Fruit fly (Drosophila melanogaster): ENCODE data around the gene sov.

The sov gene

dm6 chrX:6756175-6756718, at the start of gene sov:
sov (plus strand) TSS chrX:6756322.
- TF ChIP-seq CG8632 (GFP tag; optimal IDR thresholded peaks at IDR 0.05) (no peak), Blimp-1 (GFP tag; optimal IDR thresholded peaks at IDR 0.05) (no peak), esn (GFP tag; optimal IDR thresholded peaks at IDR 0.05) (no peak), svp (GFP tag) (peak; percentile 38), CG4318 (GFP tag; optimal IDR thresholded peaks at IDR 0.05) (no peak), Eip78C (GFP tag) (peak; percentile 59), fkh (GFP tag; optimal IDR thresholded peaks at IDR 0.05) (peak; percentile 79), OdsH (GFP tag; optimal IDR thresholded peaks at IDR 0.05) (no peak)

dm6 chrX:6706570-6707306, 49.4 kb upstream of the sov start:
- TF ChIP-seq CG15336 (GFP tag; IDR thresholded peaks at IDR 0.05): peak; percentile 43; the same call in 1 of the 2 replicates
- no peak for TF ChIP-seq vri (GFP tag; optimal IDR thresholded peaks at IDR 0.05)
- no peak for TF ChIP-seq CG6163 (GFP tag; IDR thresholded peaks at IDR 0.05)
- no peak for TF ChIP-seq Blimp-1 (GFP tag; optimal IDR thresholded peaks at IDR 0.05)
- no peak for TF ChIP-seq CG10631 (GFP tag; optimal IDR thresholded peaks at IDR 0.05)
- no peak for TF ChIP-seq pdm3 (GFP tag; optimal IDR thresholded peaks at IDR 0.05)
- no peak for TF ChIP-seq fd85E (GFP tag; optimal IDR thresholded peaks at IDR 0.05)
- TF ChIP-seq Ets21C (GFP tag; optimal IDR thresholded peaks at IDR 0.05): no peak
- TF ChIP-seq ss (GFP tag; optimal IDR thresholded peaks at IDR 0.05): peak in 1 of 2 experiments; percentile 11
- TF ChIP-seq net (GFP tag; optimal IDR thresholded peaks at IDR 0.05): no peak
- TF ChIP-seq fd59A (GFP tag; optimal IDR thresholded peaks at IDR 0.05): no peak
- TF ChIP-seq spab (GFP tag; optimal IDR thresholded peaks at IDR 0.05): no peak
- no peak for TF ChIP-seq svp (GFP tag)
- TF ChIP-seq CG6276 (GFP tag; optimal IDR thresholded peaks at IDR 0.05): no peak
- no peak for TF ChIP-seq CG3919 (GFP tag; optimal IDR thresholded peaks at IDR 0.05)
- no peak for TF ChIP-seq CG10669 (GFP tag; optimal IDR thresholded peaks at IDR 0.05)
- no peak for TF ChIP-seq CG31627 (GFP tag; optimal IDR thresholded peaks at IDR 0.05)
- TF ChIP-seq CG34406 (GFP tag; optimal IDR thresholded peaks at IDR 0.05): no peak
- TF ChIP-seq CG32006 (GFP tag; optimal IDR thresholded peaks at IDR 0.05): no peak
- TF ChIP-seq eg (GFP tag; IDR thresholded peaks at IDR 0.05): 0 out of 3 replicates have a peak, but pooled peaks have one; percentile 8
- no peak for TF ChIP-seq CG3032 (tag; optimal IDR thresholded peaks at IDR 0.05)
- no peak for TF ChIP-seq Smox (GFP tag; optimal IDR thresholded peaks at IDR 0.05)
- no peak for TF ChIP-seq Sox15 (GFP tag; optimal IDR thresholded peaks at IDR 0.05)
- no peak for TF ChIP-seq lz (GFP tag; optimal IDR thresholded peaks at IDR 0.05)
- TF ChIP-seq fkh (GFP tag; optimal IDR thresholded peaks at IDR 0.05): peak; percentile 87
- no peak for TF ChIP-seq Eip78C (GFP tag)
- TF ChIP-seq CG16779 (tag; optimal IDR thresholded peaks at IDR 0.05): no peak

- TF ChIP-seq net (GFP tag; optimal IDR thresholded peaks at IDR 0.05): no peak
- no peak for TF ChIP-seq CG10631 (GFP tag; optimal IDR thresholded peaks at IDR 0.05)
- TF ChIP-seq Eip93F (GFP tag; optimal IDR thresholded peaks at IDR 0.05): no peak
- TF ChIP-seq CG9139 (GFP tag; optimal IDR thresholded peaks at IDR 0.05): peak; percentile 66
- no peak for TF ChIP-seq Sox14 (GFP tag; optimal IDR thresholded peaks at IDR 0.05)
- peak; percentile 63; the same call in 2 of the 3 replicates for TF ChIP-seq CG6163 (GFP tag; IDR thresholded peaks at IDR 0.05)
- peak; percentile 77 for TF ChIP-seq Eip78C (GFP tag)
- TF ChIP-seq Blimp-1 (GFP tag; optimal IDR thresholded peaks at IDR 0.05): no peak
- TF ChIP-seq Sox15 (GFP tag; optimal IDR thresholded peaks at IDR 0.05): no peak
- TF ChIP-seq CG34406 (GFP tag; optimal IDR thresholded peaks at IDR 0.05): no peak
- TF ChIP-seq Hr4 (GFP tag; optimal IDR thresholded peaks at IDR 0.05): no peak
- no peak for TF ChIP-seq CG8319 (GFP tag; optimal IDR thresholded peaks at IDR 0.05)
- no peak for TF ChIP-seq Gug (GFP tag; IDR thresholded peaks at IDR 0.05)
- no peak for TF ChIP-seq Eip75B (GFP tag; optimal IDR thresholded peaks at IDR 0.05)
- no peak for TF ChIP-seq svp (GFP tag)
- TF ChIP-seq acj6 (GFP tag; optimal IDR thresholded peaks at IDR 0.05): no peak
- peak; percentile 65 for TF ChIP-seq spab (GFP tag; optimal IDR thresholded peaks at IDR 0.05)
- TF ChIP-seq CG6276 (GFP tag; optimal IDR thresholded peaks at IDR 0.05): peak; percentile 45
- peak; percentile 68 to 85 for TF ChIP-seq ss (GFP tag; optimal IDR thresholded peaks at IDR 0.05)
- no peak for TF ChIP-seq OdsH (GFP tag; optimal IDR thresholded peaks at IDR 0.05)
- TF ChIP-seq eg (GFP tag; IDR thresholded peaks at IDR 0.05): peak; percentile 60; the same call in 2 of the 3 replicates
- TF ChIP-seq CG6854 (GFP tag; optimal IDR thresholded peaks at IDR 0.05): no peak
- TF ChIP-seq CG4318 (GFP tag; optimal IDR thresholded peaks at IDR 0.05): no peak
- peak; percentile 21 for TF ChIP-seq dsx (GFP tag; optimal IDR thresholded peaks at IDR 0.05; ENCODE audit: poor library complexity, severe bottlenecking)
- peak; percentile 46 for TF ChIP-seq CG10669 (GFP tag; optimal IDR thresholded peaks at IDR 0.05)
- TF ChIP-seq fd85E (GFP tag; optimal IDR thresholded peaks at IDR 0.05): no peak
- TF ChIP-seq CG31627 (GFP tag; optimal IDR thresholded peaks at IDR 0.05): no peak
- TF ChIP-seq CG8632 (GFP tag; optimal IDR thresholded peaks at IDR 0.05): no peak
- peak; percentile 6 for TF ChIP-seq achi (GFP tag; optimal IDR thresholded peaks at IDR 0.05)
- peak; percentile 62 for TF ChIP-seq CG15336 (GFP tag; IDR thresholded peaks at IDR 0.05)
- no peak for TF ChIP-seq topi (GFP tag; optimal IDR thresholded peaks at IDR 0.05)
- TF ChIP-seq CG3919 (GFP tag; optimal IDR thresholded peaks at IDR 0.05): no peak
These were observed 48.0 kb upstream of the sov start for dm6 chrX:6708138-6708537.

Data from whole organism, prepupa.